Worm (Caenorhabditis elegans) whole organism, midembryonic: ENCODE measurements around the gene F31D4.8.

Experiments
- T22C8.4 ChIP-seq: fragments of 200-800 bp; sonication (Bioruptor generic); IDR thresholded peaks from 2 replicates; pipeline ENCODE4 v1.3.6; 2022; ENCODE audit warnings: missing genetic modification characterization, missing compliant biosample characterization
- cog-1 ChIP-seq: sonication (generic microtip); optimal IDR thresholded peaks from 2 replicates; lab custom pipeline; 2016; ENCODE audit warnings: missing genetic modification characterization, missing compliant biosample characterization
- flt-1 ChIP-seq: fragments of 200-800 bp; sonication (Bioruptor generic); IDR thresholded peaks from 2 replicates; pipeline ENCODE4 v1.3.6; 2022; ENCODE audit warnings: missing genetic modification characterization, missing compliant biosample characterization
- klf-2 ChIP-seq: fragments of 200-800 bp; sonication (Bioruptor generic); conservative IDR thresholded peaks from 2 replicates; pipeline ENCODE4 v1.3.6; 2022; ENCODE audit warnings: missing genetic modification reagents, missing genetic modification characterization, missing compliant biosample characterization
- med-1 ChIP-seq: sonication (generic microtip); optimal IDR thresholded peaks from 2 replicates; lab custom pipeline; 2017; ENCODE audit warnings: missing genetic modification characterization, mild to moderate bottlenecking, missing compliant biosample characterization, antibody characterized with exemption, missing genetic modification reagents; ENCODE audit not compliant: insufficient read depth
- ref-1 ChIP-seq: fragments of 200-800 bp; sonication (Bioruptor generic); conservative IDR thresholded peaks from 2 replicates; pipeline ENCODE4 v1.3.6; 2022; ENCODE audit warnings: missing genetic modification reagents, missing genetic modification characterization, missing compliant biosample characterization
- tab-1 ChIP-seq: fragments of 200-800 bp; sonication (Bioruptor generic); IDR thresholded peaks from 2 replicates; pipeline ENCODE4 v1.3.6; 2022; ENCODE audit warnings: missing genetic modification characterization, missing compliant biosample characterization
- ztf-23 ChIP-seq: fragments of 200-800 bp; sonication (Bioruptor generic); IDR thresholded peaks from 2 replicates; pipeline ENCODE4 v1.3.6; 2022; ENCODE audit warnings: missing genetic modification reagents, missing genetic modification characterization, missing compliant biosample characterization
- ztf-29 ChIP-seq: fragments of 200-800 bp; sonication (Bioruptor generic); IDR thresholded peaks from 2 replicates; pipeline ENCODE4 v1.3.6; 2022; ENCODE audit warnings: missing genetic modification reagents, missing genetic modification characterization, missing compliant biosample characterization

F31D4.8 gene

ce11 chrV:20873144-20873543 lies 4.9 kb upstream of the F31D4.8 start:
- no peak for TF ChIP-seq flt-1 (GFP tag; lab: Robert Waterston, UW)
- TF ChIP-seq ztf-23 (GFP tag; lab: Robert Waterston, UW): no peak
- TF ChIP-seq med-1: no peak
- TF ChIP-seq T22C8.4 (GFP tag; lab: Robert Waterston, UW): no peak
- no peak for TF ChIP-seq tab-1
- TF ChIP-seq ref-1 (GFP tag; lab: Robert Waterston, UW): no peak
- TF ChIP-seq ztf-29 (GFP tag; lab: Robert Waterston, UW): no peak
- no peak for TF ChIP-seq klf-2 (GFP tag; lab: Robert Waterston, UW)
- no peak for TF ChIP-seq cog-1 (tag; lab: Kevin White, UChicago)

- TF ChIP-seq ref-1 (GFP tag; lab: Robert Waterston, UW): no peak
- TF ChIP-seq med-1: no peak
- no peak for TF ChIP-seq klf-2 (GFP tag; lab: Robert Waterston, UW)
- TF ChIP-seq cog-1 (tag; lab: Kevin White, UChicago): no peak
- no peak for TF ChIP-seq tab-1
- no peak for TF ChIP-seq ztf-29 (GFP tag; lab: Robert Waterston, UW)
- no peak for TF ChIP-seq flt-1 (GFP tag; lab: Robert Waterston, UW)
- TF ChIP-seq ztf-23 (GFP tag; lab: Robert Waterston, UW): no peak
- no peak for TF ChIP-seq T22C8.4 (GFP tag; lab: Robert Waterston, UW)
Measured at ce11 chrV:20871194-20871593, 3.0 kb upstream of the F31D4.8 start.

ce11 chrV:20870633-20871032 lies 2.4 kb upstream of the F31D4.8 start:
- TF ChIP-seq klf-2 (GFP tag; lab: Robert Waterston, UW): no peak

ce11 chrV:20866406-20866805 lies 1.8 kb downstream of the F31D4.8 start:
- TF ChIP-seq cog-1 (tag; lab: Kevin White, UChicago): no peak
- no peak for TF ChIP-seq ref-1 (GFP tag; lab: Robert Waterston, UW)
- TF ChIP-seq klf-2 (GFP tag; lab: Robert Waterston, UW): no peak
- TF ChIP-seq med-1: no peak
- no peak for TF ChIP-seq ztf-29 (GFP tag; lab: Robert Waterston, UW)
- TF ChIP-seq ztf-23 (GFP tag; lab: Robert Waterston, UW): no peak
- TF ChIP-seq T22C8.4 (GFP tag; lab: Robert Waterston, UW): no peak
- no peak for TF ChIP-seq flt-1 (GFP tag; lab: Robert Waterston, UW)
- TF ChIP-seq tab-1: no peak

ce11 chrV:20862681-20863080 lies 5.5 kb downstream of the F31D4.8 start, which contains the start of gene twk-35:
twk-35 (plus strand) TSS chrV:20862981.
- TF ChIP-seq med-1 (no peak), klf-2 (GFP tag; lab: Robert Waterston, UW) (no peak), ztf-23 (GFP tag; lab: Robert Waterston, UW) (no peak), cog-1 (tag; lab: Kevin White, UChicago) (no peak), tab-1 (no peak), ref-1 (GFP tag; lab: Robert Waterston, UW) (no peak), flt-1 (GFP tag; lab: Robert Waterston, UW) (no peak)

ce11 chrV:20861080-20861479 lies 7.1 kb downstream of the F31D4.8 start, which contains the start of gene try-4:
try-4 (minus strand) TSS chrV:20861153.
- no peak for TF ChIP-seq med-1
- no peak for TF ChIP-seq T22C8.4 (GFP tag; lab: Robert Waterston, UW)
- TF ChIP-seq ztf-29 (GFP tag; lab: Robert Waterston, UW): no peak
- TF ChIP-seq cog-1 (tag; lab: Kevin White, UChicago): no peak
- no peak for TF ChIP-seq ztf-23 (GFP tag; lab: Robert Waterston, UW)
- TF ChIP-seq flt-1 (GFP tag; lab: Robert Waterston, UW): no peak
- no peak for TF ChIP-seq ref-1 (GFP tag; lab: Robert Waterston, UW)
- TF ChIP-seq klf-2 (GFP tag; lab: Robert Waterston, UW): no peak

- TF ChIP-seq ztf-29 (GFP tag; lab: Robert Waterston, UW): no peak
- no peak for TF ChIP-seq klf-2 (GFP tag; lab: Robert Waterston, UW)
- no peak for TF ChIP-seq flt-1 (GFP tag; lab: Robert Waterston, UW)
- TF ChIP-seq cog-1 (tag; lab: Kevin White, UChicago): no peak
- no peak for TF ChIP-seq tab-1
Measured at ce11 chrV:20853581-20854161, 14.6 kb downstream of the F31D4.8 start, which contains the start of gene F31D4.5. F31D4.5 (plus strand) TSS chrV:20854071.

ce11 chrV:20851847-20852386 lies 16.3 kb downstream of the F31D4.8 start, which contains the start of gene ndua-1:
ndua-1 (minus strand) TSS chrV:20851897.
- TF ChIP-seq flt-1 (GFP tag; lab: Robert Waterston, UW) (peak; percentile 65; the same call in 1 of the 2 replicates), ztf-29 (GFP tag; lab: Robert Waterston, UW) (no peak), klf-2 (GFP tag; lab: Robert Waterston, UW) (no peak), ztf-23 (GFP tag; lab: Robert Waterston, UW) (peak; percentile 57; the same call in 1 of the 2 replicates), T22C8.4 (GFP tag; lab: Robert Waterston, UW) (no peak), med-1 (peak; percentile 41), tab-1 (peak; percentile 41; the same call in 1 of the 2 replicates), cog-1 (tag; lab: Kevin White, UChicago) (no peak), ref-1 (GFP tag; lab: Robert Waterston, UW) (no peak)

ce11 chrV:20850580-20850979 lies 17.6 kb downstream of the F31D4.8 start, which contains the start of gene clec-264:
clec-264 (minus strand) TSS chrV:20850701.
- no peak for TF ChIP-seq flt-1 (GFP tag; lab: Robert Waterston, UW)
- TF ChIP-seq ref-1 (GFP tag; lab: Robert Waterston, UW): no peak
- no peak for TF ChIP-seq T22C8.4 (GFP tag; lab: Robert Waterston, UW)
- TF ChIP-seq ztf-23 (GFP tag; lab: Robert Waterston, UW): no peak
- no peak for TF ChIP-seq klf-2 (GFP tag; lab: Robert Waterston, UW)
